Worm (Caenorhabditis elegans) whole organism, L4 larva: Measurements from ENCODE around the gene gfat-2.
A peak's percentile ranks its signal among the peaks of the same experiment; 100 is the strongest.

ENCODE experiments used
- F10B5.3 ChIP-seq: sonication (generic microtip); optimal IDR thresholded peaks from 2 replicates; lab custom pipeline; 2016; ENCODE audit warnings: mild to moderate bottlenecking, missing genetic modification characterization, missing compliant biosample characterization
- F37D6.2 ChIP-seq: sonication (generic microtip); optimal IDR thresholded peaks from 2 replicates; lab custom pipeline; 2016; ENCODE audit warnings: mild to moderate bottlenecking, missing genetic modification characterization, missing compliant biosample characterization
- T26A8.4 ChIP-seq: fragments of 200-800 bp; sonication (Bioruptor generic); IDR thresholded peaks from 2 replicates; pipeline ENCODE4 v1.3.6; 2022; ENCODE audit warnings: missing genetic modification characterization, missing compliant biosample characterization
- Y48G9A.11 ChIP-seq: fragments of 200-800 bp; sonication (Bioruptor generic); IDR thresholded peaks from 2 replicates; pipeline ENCODE4 v1.3.6; 2022; ENCODE audit warnings: missing genetic modification reagents, missing genetic modification characterization, missing compliant biosample characterization
- aha-1 ChIP-seq: fragments of 150-350 bp; peaks from one replicate; lab custom pipeline; 2014; ENCODE audit warnings: missing biosample characterization, missing genetic modification characterization
- ama-1 ChIP-seq: fragments of 150-350 bp; optimal IDR thresholded peaks from 2 replicates; lab custom pipeline; 2014; ENCODE audit warnings: inconsistent platforms, mixed read lengths
- ceh-32 ChIP-seq: sonication (generic microtip); optimal IDR thresholded peaks from 2 replicates; lab custom pipeline; 2016; ENCODE audit warnings: mild to moderate bottlenecking, missing genetic modification characterization, missing compliant biosample characterization; ENCODE audit not compliant: poor library complexity
- ceh-82 ChIP-seq: sonication (generic microtip); optimal IDR thresholded peaks from 2 replicates; lab custom pipeline; 2017; ENCODE audit warnings: missing biosample characterization, missing genetic modification characterization
- ctbp-1 ChIP-seq: fragments of 200-800 bp; sonication (Bioruptor generic); IDR thresholded peaks from 2 replicates; pipeline ENCODE4 v1.3.6; 2022; ENCODE audit warnings: missing genetic modification reagents, missing genetic modification characterization, missing compliant biosample characterization
- daf-16 ChIP-seq, 3 experiments: sonication (generic microtip); optimal IDR thresholded peaks; 2 replicates each; lab custom pipeline; 2016 to 2017; ENCODE audit warnings: missing genetic modification characterization in 3 of 3, missing genetic modification reagents in 3 of 3, mild to moderate bottlenecking in 2 of 3, missing compliant biosample characterization in 2 of 3, missing biosample characterization in 1 of 3, moderate library complexity in 1 of 3
- dmd-6 ChIP-seq: fragments of 200-800 bp; sonication (Bioruptor generic); IDR thresholded peaks from 2 replicates; pipeline ENCODE4 v1.3.6; 2022; ENCODE audit warnings: missing genetic modification reagents, missing genetic modification characterization, missing compliant biosample characterization
- dve-1 ChIP-seq: sonication (generic microtip); optimal IDR thresholded peaks from 2 replicates; lab custom pipeline; 2017; ENCODE audit warnings: antibody characterized with exemption, mild to moderate bottlenecking, missing genetic modification characterization, missing compliant biosample characterization; ENCODE audit not compliant: insufficient read depth
- fkh-10 ChIP-seq: fragments of 150-350 bp; optimal IDR thresholded peaks from 2 replicates; lab custom pipeline; 2014; ENCODE audit warnings: missing biosample characterization, missing genetic modification reagents, missing genetic modification characterization
- gei-8 ChIP-seq: fragments of 200-800 bp; sonication (Bioruptor generic); optimal IDR thresholded peaks from 2 replicates; lab custom pipeline; 2018; ENCODE audit warnings: mild to moderate bottlenecking, missing genetic modification characterization, missing compliant biosample characterization
- lim-7 ChIP-seq: fragments of 200-800 bp; sonication (Bioruptor generic); IDR thresholded peaks from 2 replicates; pipeline ENCODE4 v1.3.6; 2022; ENCODE audit warnings: missing genetic modification characterization, missing compliant biosample characterization
- lin-13 ChIP-seq: fragments of 150-350 bp; optimal IDR thresholded peaks from 2 replicates; lab custom pipeline; 2014; ENCODE audit warnings: missing biosample characterization, missing genetic modification reagents, missing genetic modification characterization
- lin-15B ChIP-seq: fragments of 150-350 bp; sonication (generic microtip); optimal IDR thresholded peaks from 3 replicates; lab custom pipeline; 2014; ENCODE audit warnings: missing biosample characterization, missing genetic modification characterization
- lsy-2 ChIP-seq, 2 experiments: fragments of 150-350 bp in 1 of 2; sonication (generic microtip) in 1 of 2; optimal IDR thresholded peaks; 2 replicates each; lab custom pipeline; 2014 to 2017; ENCODE audit warnings: missing biosample characterization in 2 of 2, missing genetic modification characterization in 2 of 2
- madf-5 ChIP-seq, 2 experiments: fragments of 200-800 bp; sonication (Bioruptor generic); IDR thresholded peaks; 2 replicates each; pipeline ENCODE4 v1.3.6; 2022; ENCODE audit warnings: missing compliant biosample characterization in 2 of 2, missing genetic modification characterization in 2 of 2
- mxl-3 ChIP-seq: fragments of 200-800 bp; sonication (Bioruptor generic); optimal IDR thresholded peaks from 2 replicates; lab custom pipeline; 2018; ENCODE audit warnings: mild to moderate bottlenecking, missing genetic modification characterization, missing compliant biosample characterization
- nhr-11 ChIP-seq: fragments of 150-350 bp; optimal IDR thresholded peaks from 2 replicates; lab custom pipeline; 2014; ENCODE audit warnings: missing biosample characterization, missing genetic modification characterization
- nhr-28 ChIP-seq: fragments of 150-350 bp; optimal IDR thresholded peaks from 2 replicates; lab custom pipeline; 2014; ENCODE audit warnings: missing biosample characterization, missing genetic modification characterization
- nhr-41 ChIP-seq: fragments of 200-800 bp; sonication (Bioruptor generic); IDR thresholded peaks from 2 replicates; pipeline ENCODE4 v1.3.6; 2022; ENCODE audit warnings: missing genetic modification reagents, missing genetic modification characterization, missing compliant biosample characterization
- nhr-6 ChIP-seq: fragments of 150-350 bp; optimal IDR thresholded peaks from 2 replicates; lab custom pipeline; 2014; ENCODE audit warnings: missing biosample characterization, missing genetic modification characterization
- nhr-77 ChIP-seq: fragments of 150-350 bp; optimal IDR thresholded peaks from 2 replicates; lab custom pipeline; 2014; ENCODE audit warnings: missing biosample characterization, missing genetic modification characterization
- php-3 ChIP-seq: fragments of 200-800 bp; sonication (Bioruptor generic); IDR thresholded peaks from 2 replicates; pipeline ENCODE4 v1.3.6; 2022; ENCODE audit warnings: missing genetic modification reagents, missing genetic modification characterization, missing compliant biosample characterization
- pqm-1 ChIP-seq: sonication (generic microtip); optimal IDR thresholded peaks from 2 replicates; lab custom pipeline; 2017; ENCODE audit warnings: missing biosample characterization, missing genetic modification characterization
- rbr-2 ChIP-seq: sonication (generic microtip); optimal IDR thresholded peaks from 2 replicates; lab custom pipeline; 2016; ENCODE audit warnings: missing genotype, missing genetic modification characterization, missing compliant biosample characterization
- saeg-2 ChIP-seq: fragments of 200-800 bp; sonication (Bioruptor generic); IDR thresholded peaks from 2 replicates; pipeline ENCODE4 v1.3.6; 2022; ENCODE audit warnings: missing genetic modification reagents, missing genetic modification characterization, missing compliant biosample characterization
- set-16 ChIP-seq: fragments of 200-800 bp; sonication (Bioruptor generic); IDR thresholded peaks from 2 replicates; pipeline ENCODE4 v1.3.6; 2022; ENCODE audit warnings: missing genetic modification reagents, missing genetic modification characterization, missing compliant biosample characterization
- spr-3 ChIP-seq: fragments of 200-800 bp; sonication (Bioruptor generic); optimal IDR thresholded peaks from 2 replicates; lab custom pipeline; 2018; ENCODE audit warnings: mild to moderate bottlenecking, missing genetic modification characterization, missing compliant biosample characterization
- tra-1 ChIP-seq: fragments of 200-800 bp; sonication (Bioruptor generic); IDR thresholded peaks from 2 replicates; pipeline ENCODE4 v1.3.6; 2022; ENCODE audit warnings: missing genetic modification reagents, missing genetic modification characterization, missing compliant biosample characterization
- unc-62 ChIP-seq, 3 experiments: fragments of 150-350 bp in 1 of 3; sonication (generic microtip); optimal IDR thresholded peaks in 2 of 3; peaks in 1 of 3; 1 replicate in 1 of 3; 2 replicates in 2 of 3; lab custom pipeline; 2014 to 2017; ENCODE audit warnings: missing biosample characterization in 3 of 3, missing genetic modification characterization in 3 of 3, missing genetic modification reagents in 3 of 3, missing genotype in 1 of 3

gfat-2 gene

DNA sequence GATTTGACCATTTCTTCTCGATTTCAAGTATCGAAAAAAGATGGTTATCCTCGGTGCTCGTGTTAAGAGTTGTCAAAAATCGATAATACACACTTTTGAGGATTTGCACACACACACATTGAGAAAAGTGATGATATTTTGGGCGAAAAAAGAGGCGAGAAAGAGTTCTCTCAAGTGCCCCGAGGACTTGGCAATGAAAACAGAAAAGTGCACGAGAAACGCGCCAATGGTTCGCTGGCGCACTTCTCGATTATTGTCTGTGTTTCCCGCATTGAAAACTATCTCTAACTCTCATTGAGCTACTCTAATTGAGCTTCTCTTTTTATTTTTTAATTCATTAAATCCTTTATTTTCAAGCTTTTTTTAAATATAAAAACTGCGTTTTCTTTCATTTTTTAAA lies 23.7 kb downstream of the gfat-2 start (continued):
- TF ChIP-seq F10B5.3 (tag; lab: Kevin White, UChicago) (no peak), F37D6.2 (tag; lab: Kevin White, UChicago) (peak; percentile 10), fkh-10 (GFP tag; lab: Kevin White, UChicago) (peak; percentile 33), ceh-82 (tag; lab: Kevin White, UChicago) (no peak), lim-7 (GFP tag; lab: Robert Waterston, UW) (no peak), mxl-3 (GFP tag; lab: Kevin White, UChicago) (no peak), rbr-2 (tag; lab: Kevin White, UChicago) (peak; percentile 79), gei-8 (GFP tag; lab: Kevin White, UChicago) (no peak), nhr-6 (peak; percentile 14), aha-1 (tag; lab: Kevin White, UChicago) (peak; percentile 97), lin-13 (GFP tag; lab: Kevin White, UChicago) (peak; percentile 13), lsy-2 (tag; optimal IDR thresholded peaks at IDR 0.05; lab: Kevin White, UChicago) (peak; percentile 26 to 84), nhr-28 (tag; lab: Kevin White, UChicago) (peak; percentile 18), nhr-11 (tag; lab: Kevin White, UChicago) (peak; percentile 53)

- TF ChIP-seq dve-1 (tag; lab: Kevin White, UChicago) (peak; percentile 62), aha-1 (tag; lab: Kevin White, UChicago) (peak; percentile 21), spr-3 (GFP tag; lab: Kevin White, UChicago) (no peak), nhr-41 (GFP tag; lab: Robert Waterston, UW) (no peak), dmd-6 (GFP tag; lab: Robert Waterston, UW) (peak; percentile 50; the same call in 1 of the 2 replicates), nhr-28 (tag; lab: Kevin White, UChicago) (peak; percentile 31), daf-16 (GFP tag; optimal IDR thresholded peaks at IDR 0.05; lab: Kevin White, UChicago) (no peak), daf-16 (tag; optimal IDR thresholded peaks at IDR 0.05; lab: Kevin White, UChicago) (peak; percentile 61), pqm-1 (tag; lab: Kevin White, UChicago) (peak; percentile 71), php-3 (GFP tag; lab: Robert Waterston, UW) (0 out of 2 replicates have a peak, but pooled peaks have one; percentile 33)
- TF ChIP-seq, all 104 proteins: peak for 7
Measured at ce11 chrIV:11434575-11434974, 24.5 kb downstream of the gfat-2 start.

DNA sequence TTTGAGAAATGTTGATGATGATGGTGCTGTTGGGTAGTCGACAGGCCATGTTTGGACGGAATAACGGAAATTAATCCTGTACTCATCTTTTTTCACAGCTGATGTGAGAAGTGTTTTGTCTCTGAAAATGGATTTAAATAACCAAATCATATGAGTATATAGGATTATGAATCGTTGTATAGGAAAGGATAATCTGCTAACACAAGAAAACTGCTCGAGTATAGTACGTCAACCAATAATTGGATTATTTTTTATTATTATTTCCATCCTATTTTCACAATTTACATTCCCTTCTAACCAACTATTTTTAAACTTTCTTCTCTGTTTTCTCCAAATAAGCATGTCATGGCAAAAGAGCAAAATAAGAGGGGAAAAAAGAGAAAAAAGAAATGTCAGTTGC lies 25.7 kb downstream of the gfat-2 start:
- TF ChIP-seq lin-15B (tag; lab: Kevin White, UChicago) (no peak), saeg-2 (no peak), lin-13 (GFP tag; lab: Kevin White, UChicago) (no peak), Y48G9A.11 (GFP tag; lab: Robert Waterston, UW) (no peak), tra-1 (GFP tag; lab: Robert Waterston, UW) (no peak), nhr-77 (tag; lab: Kevin White, UChicago) (no peak), unc-62 (GFP tag; optimal IDR thresholded peaks at IDR 0.05 in 1 of 2; lab: Kevin White, UChicago) (no peak), unc-62 (tag; optimal IDR thresholded peaks at IDR 0.05; lab: Kevin White, UChicago) (no peak), ama-1 (lab: Kevin White, UChicago) (no peak)
- TF ChIP-seq, all 104 proteins: peak for 0

DNA sequence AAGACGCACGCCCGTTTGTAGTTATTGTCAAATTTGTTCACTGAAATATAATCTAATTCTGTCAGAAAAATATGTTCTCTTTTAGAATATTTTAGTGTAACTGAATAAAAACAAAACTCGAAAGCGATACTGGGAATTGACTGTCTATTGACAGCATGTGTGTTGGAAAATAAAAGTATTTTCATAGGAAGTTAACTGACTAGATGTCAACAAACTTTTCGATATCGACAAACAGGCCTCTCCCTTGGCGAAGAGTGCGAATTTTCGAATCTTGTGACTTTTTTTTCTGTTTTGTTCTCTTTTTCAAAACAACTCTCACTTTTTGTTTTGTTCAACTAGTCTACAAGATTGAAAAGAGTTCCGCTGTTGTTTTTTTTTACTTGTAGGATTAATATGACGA lies 28.2 kb downstream of the gfat-2 start:
- no peak for TF ChIP-seq madf-5 (GFP tag; IDR thresholded peaks at IDR 0.05; lab: Robert Waterston, UW)
- TF ChIP-seq aha-1 (tag; lab: Kevin White, UChicago), result peak; percentile 79
- peak; percentile 44; the same call in 1 of the 2 replicates for TF ChIP-seq dmd-6 (GFP tag; lab: Robert Waterston, UW)
- no peak for TF ChIP-seq ceh-32 (tag; lab: Kevin White, UChicago)
- peak; percentile 22 for TF ChIP-seq ama-1 (lab: Kevin White, UChicago)
- TF ChIP-seq nhr-11 (tag; lab: Kevin White, UChicago), result no peak
- TF ChIP-seq daf-16 (GFP tag; optimal IDR thresholded peaks at IDR 0.05; lab: Kevin White, UChicago), result no peak
- TF ChIP-seq daf-16 (tag; optimal IDR thresholded peaks at IDR 0.05; lab: Kevin White, UChicago), result peak; percentile 92
- peak; percentile 1 for TF ChIP-seq rbr-2 (tag; lab: Kevin White, UChicago)

- no peak for TF ChIP-seq rbr-2 (tag; lab: Kevin White, UChicago)
- TF ChIP-seq T26A8.4 (GFP tag; lab: Robert Waterston, UW), result no peak
- no peak for TF ChIP-seq ctbp-1 (GFP tag; lab: Robert Waterston, UW)
- TF ChIP-seq set-16 (GFP tag; lab: Robert Waterston, UW), result no peak
Measured at ce11 chrIV:11452928-11453327, 42.9 kb downstream of the gfat-2 start.
